Fruit fly (Drosophila melanogaster): ENCODE measurements around the gene CG17734.

Gene CG17734

dm6 chr3R:11254382-11254953 lies 10.7 kb upstream of the CG17734 start (continued):
- TF ChIP-seq crol (GFP tag; IDR thresholded peaks at IDR 0.05) (no peak), sqz (GFP tag; optimal IDR thresholded peaks at IDR 0.05) (no peak), Bdp1 (GFP tag; optimal IDR thresholded peaks at IDR 0.05) (no peak), CG11696 (GFP tag; IDR thresholded peaks at IDR 0.05) (no peak), CG4730 (GFP tag; IDR thresholded peaks at IDR 0.05) (no peak), bab2 (GFP tag; optimal IDR thresholded peaks at IDR 0.05) (no peak), CG11398 (GFP tag; optimal IDR thresholded peaks at IDR 0.05) (no peak), gro (GFP tag; optimal IDR thresholded peaks at IDR 0.05) (no peak), yki (optimal IDR thresholded peaks at IDR 0.05) (peak; percentile 79), CG2129 (GFP tag; IDR thresholded peaks at IDR 0.05; ENCODE audit: partially characterized antibody) (no peak), Nf-YC (tag; optimal IDR thresholded peaks at IDR 0.05) (peak; percentile 90), crp (GFP tag; optimal IDR thresholded peaks at IDR 0.05) (no peak), Sox100B (GFP tag; optimal IDR thresholded peaks at IDR 0.05) (no peak), CG12236 (GFP tag; optimal IDR thresholded peaks at IDR 0.05) (no peak), CG12155 (GFP tag; optimal IDR thresholded peaks at IDR 0.05) (no peak), Dll (GFP tag; IDR thresholded peaks at IDR 0.05; ENCODE audit: partially characterized antibody) (no peak), CG2116 (GFP tag; optimal IDR thresholded peaks at IDR 0.05) (no peak), sisA (GFP tag; IDR thresholded peaks at IDR 0.05) (no peak), Lpt (GFP tag; optimal IDR thresholded peaks at IDR 0.05) (no peak), z (GFP tag; IDR thresholded peaks at IDR 0.05) (0 out of 3 replicates have a peak, but pooled peaks have one; percentile 6), p53 (GFP tag; optimal IDR thresholded peaks at IDR 0.05) (no peak), CG2202 (tag; optimal IDR thresholded peaks at IDR 0.05) (no peak), CG32767 (GFP tag; IDR thresholded peaks at IDR 0.05) (no peak), abd-A (tag; optimal IDR thresholded peaks at IDR 0.05) (no peak), tll (GFP tag; optimal IDR thresholded peaks at IDR 0.05) (no peak), Hr39 (optimal IDR thresholded peaks at IDR 0.05) (no peak), cg (GFP tag; optimal IDR thresholded peaks at IDR 0.05) (peak; percentile 57), ato (GFP tag; IDR thresholded peaks at IDR 0.05; ENCODE audit: partially characterized antibody) (no peak), Adf1 (GFP tag; IDR thresholded peaks at IDR 0.05) (peak; percentile 86), pzg (GFP tag; optimal IDR thresholded peaks at IDR 0.05) (no peak), Meics (GFP tag; optimal IDR thresholded peaks at IDR 0.05) (no peak), CG10209 (GFP tag; optimal IDR thresholded peaks at IDR 0.05) (no peak), CG4854 (GFP tag; optimal IDR thresholded peaks at IDR 0.05) (no peak), CG18011 (GFP tag; optimal IDR thresholded peaks at IDR 0.05) (no peak), Trl (optimal IDR thresholded peaks at IDR 0.05) (peak; percentile 79 to 85), Trl (GFP tag; optimal IDR thresholded peaks at IDR 0.05) (no peak), Ets65A (GFP tag) (peak; percentile 63), D19B (GFP tag; optimal IDR thresholded peaks at IDR 0.05) (no peak)

dm6 chr3R:11253768-11254167 lies 10.0 kb upstream of the CG17734 start:
- TF ChIP-seq cg (GFP tag; optimal IDR thresholded peaks at IDR 0.05) (peak; percentile 68), chif (GFP tag; optimal IDR thresholded peaks at IDR 0.05) (no peak), Nf-YC (tag; optimal IDR thresholded peaks at IDR 0.05) (peak; percentile 66), Ets65A (GFP tag) (peak; percentile 10), Nf-YB (GFP tag; optimal IDR thresholded peaks at IDR 0.05) (peak; percentile 33)

dm6 chr3R:11246865-11247264 lies 3.1 kb upstream of the CG17734 start:
- TF ChIP-seq exex (tag; optimal IDR thresholded peaks at IDR 0.05) (peak; percentile 95), CG31365 (tag; optimal IDR thresholded peaks at IDR 0.05) (no peak)
